Worm (Caenorhabditis elegans) whole organism, L3 larva: Measurements from ENCODE around the gene kynu-1.

Source experiments
- ama-1 ChIP-seq: fragments of 150-350 bp; optimal IDR thresholded peaks from 2 replicates; lab custom pipeline; 2018
- ceh-16 ChIP-seq: sonication (generic microtip); optimal IDR thresholded peaks from 2 replicates; lab custom pipeline; 2017; ENCODE audit warnings: missing biosample characterization, missing genetic modification characterization
- ceh-28 ChIP-seq: fragments of 150-350 bp; optimal IDR thresholded peaks from 2 replicates; lab custom pipeline; 2014; ENCODE audit warnings: missing biosample characterization, missing genetic modification reagents, missing genetic modification characterization
- ceh-82 ChIP-seq: fragments of 150-350 bp; optimal IDR thresholded peaks from 2 replicates; lab custom pipeline; 2014; ENCODE audit warnings: missing biosample characterization, missing genetic modification characterization
- ceh-9 ChIP-seq: sonication (generic microtip); optimal IDR thresholded peaks from 2 replicates; lab custom pipeline; 2018; ENCODE audit warnings: missing biosample characterization, missing genetic modification characterization
- daf-12 ChIP-seq: fragments of 150-350 bp; optimal IDR thresholded peaks from 2 replicates; lab custom pipeline; 2014; ENCODE audit warnings: missing biosample characterization, missing genetic modification reagents, missing genetic modification characterization
- egl-27 ChIP-seq: sonication (generic microtip); optimal IDR thresholded peaks from 4 replicates; lab custom pipeline; 2017; ENCODE audit warnings: missing biosample characterization, missing genetic modification reagents, missing genetic modification characterization
- egl-5 ChIP-seq: fragments of 150-350 bp; optimal IDR thresholded peaks from 2 replicates; lab custom pipeline; 2017; ENCODE audit warnings: missing biosample characterization, missing genetic modification reagents, missing genetic modification characterization, inconsistent platforms
- elt-1 ChIP-seq: fragments of 150-350 bp; optimal IDR thresholded peaks from 2 replicates; lab custom pipeline; 2014; ENCODE audit warnings: missing biosample characterization, missing genetic modification characterization
- elt-2 ChIP-seq: sonication (generic microtip); optimal IDR thresholded peaks from 2 replicates; lab custom pipeline; 2016; ENCODE audit warnings: missing genetic modification reagents, mild to moderate bottlenecking, missing genetic modification characterization, missing compliant biosample characterization
- eor-1 ChIP-seq, 2 experiments: fragments of 150-350 bp; optimal IDR thresholded peaks; 2 replicates each; lab custom pipeline; 2014 to 2018; ENCODE audit warnings: missing biosample characterization in 2 of 2, missing genetic modification characterization in 2 of 2
- fos-1 ChIP-seq: fragments of 150-350 bp; optimal IDR thresholded peaks from 2 replicates; lab custom pipeline; 2014; ENCODE audit warnings: missing biosample characterization, missing genetic modification characterization
- hmg-11 ChIP-seq: sonication (generic microtip); optimal IDR thresholded peaks from 2 replicates; lab custom pipeline; 2016; ENCODE audit warnings: missing genetic modification characterization, missing compliant biosample characterization
- jun-1 ChIP-seq: fragments of 150-350 bp; optimal IDR thresholded peaks from 2 replicates; lab custom pipeline; 2014; ENCODE audit warnings: missing biosample characterization, missing genetic modification reagents, missing genetic modification characterization
- lin-39 ChIP-seq: fragments of 150-350 bp; optimal IDR thresholded peaks from 2 replicates; lab custom pipeline; 2018; ENCODE audit warnings: missing biosample characterization, missing genetic modification reagents, missing genetic modification characterization
- mdl-1 ChIP-seq: fragments of 150-350 bp; optimal IDR thresholded peaks from 2 replicates; lab custom pipeline; 2014; ENCODE audit warnings: missing biosample characterization, missing genetic modification characterization
- mml-1 ChIP-seq: fragments of 150-350 bp; sonication (generic microtip); optimal IDR thresholded peaks from 3 replicates; lab custom pipeline; 2014; ENCODE audit warnings: missing biosample characterization, missing genetic modification characterization
- nfya-1 ChIP-seq: sonication (generic microtip); optimal IDR thresholded peaks from 2 replicates; lab custom pipeline; 2017; ENCODE audit warnings: missing genetic modification characterization, mild to moderate bottlenecking, missing compliant biosample characterization, antibody characterized with exemption, moderate library complexity; ENCODE audit not compliant: insufficient read depth
- nhr-11 ChIP-seq: fragments of 150-350 bp; optimal IDR thresholded peaks from 2 replicates; lab custom pipeline; 2014; ENCODE audit warnings: missing biosample characterization, missing genetic modification characterization
- nhr-25 ChIP-seq: sonication (generic microtip); optimal IDR thresholded peaks from 2 replicates; lab custom pipeline; 2017; ENCODE audit warnings: missing biosample characterization, missing genetic modification characterization
- nhr-28 ChIP-seq: fragments of 150-350 bp; optimal IDR thresholded peaks from 2 replicates; lab custom pipeline; 2014; ENCODE audit warnings: missing biosample characterization, missing genetic modification characterization
- nhr-77 ChIP-seq: fragments of 150-350 bp; optimal IDR thresholded peaks from 2 replicates; lab custom pipeline; 2014; ENCODE audit warnings: missing biosample characterization, missing genetic modification characterization
- pha-4 ChIP-seq: fragments of 150-350 bp; optimal IDR thresholded peaks from 2 replicates; lab custom pipeline; 2014; ENCODE audit warnings: missing biosample characterization, missing genetic modification reagents, missing genetic modification characterization
- pqm-1 ChIP-seq: fragments of 150-350 bp; optimal IDR thresholded peaks from 2 replicates; lab custom pipeline; 2017; ENCODE audit warnings: missing biosample characterization, missing genetic modification characterization, inconsistent platforms
- sea-2 ChIP-seq: fragments of 150-350 bp; sonication (generic microtip); optimal IDR thresholded peaks from 4 replicates; lab custom pipeline; 2014; ENCODE audit warnings: missing biosample characterization, missing genetic modification reagents, missing genetic modification characterization
- snpc-4 ChIP-seq: fragments of 150-350 bp; optimal IDR thresholded peaks from 2 replicates; lab custom pipeline; 2014; ENCODE audit warnings: missing biosample characterization, missing genetic modification characterization
- tbx-2 ChIP-seq: sonication (generic microtip); optimal IDR thresholded peaks from 2 replicates; lab custom pipeline; 2016; ENCODE audit warnings: mild to moderate bottlenecking, missing genetic modification characterization, missing compliant biosample characterization
- unc-39 ChIP-seq: sonication (generic microtip); optimal IDR thresholded peaks from 4 replicates; lab custom pipeline; 2017; ENCODE audit warnings: missing biosample characterization, missing genetic modification characterization
- unc-62 ChIP-seq: fragments of 150-350 bp; sonication (generic microtip); optimal IDR thresholded peaks from 4 replicates; lab custom pipeline; 2014; ENCODE audit warnings: missing biosample characterization, missing genetic modification reagents, missing genetic modification characterization
- zag-1 ChIP-seq: fragments of 150-350 bp; optimal IDR thresholded peaks from 2 replicates; lab custom pipeline; 2014; ENCODE audit warnings: missing biosample characterization, missing genetic modification characterization
- ztf-11 ChIP-seq: fragments of 150-350 bp; optimal IDR thresholded peaks from 2 replicates; lab custom pipeline; 2014; ENCODE audit warnings: missing biosample characterization, missing genetic modification characterization
- ztf-4 ChIP-seq: fragments of 150-350 bp; optimal IDR thresholded peaks from 2 replicates; lab custom pipeline; 2014; ENCODE audit warnings: missing biosample characterization, missing genetic modification characterization

kynu-1 gene

ce11 chrX:6134423-6134822, 25.3 kb upstream of the kynu-1 start:
- TF ChIP-seq hmg-11 (tag; lab: Kevin White, UChicago), result peak; percentile 55
- peak; percentile 30 for TF ChIP-seq tbx-2 (tag; lab: Kevin White, UChicago)
- no peak for TF ChIP-seq ama-1 (lab: Kevin White, UChicago)
- peak; percentile 43 for TF ChIP-seq unc-62
- peak; percentile 47 for TF ChIP-seq nfya-1 (tag; lab: Kevin White, UChicago)
- no peak for TF ChIP-seq daf-12 (tag; lab: Kevin White, UChicago)

ce11 chrX:6129277-6129676, 20.1 kb upstream of the kynu-1 start:
- TF ChIP-seq ztf-11 (tag; lab: Kevin White, UChicago), result no peak
- TF ChIP-seq unc-39, result no peak
- TF ChIP-seq sea-2 (GFP tag; lab: Kevin White, UChicago), result no peak
- no peak for TF ChIP-seq eor-1 (tag; optimal IDR thresholded peaks at IDR 0.05; lab: Kevin White, UChicago)
- no peak for TF ChIP-seq mdl-1 (tag; lab: Kevin White, UChicago)
- no peak for TF ChIP-seq daf-12 (tag; lab: Kevin White, UChicago)
- no peak for TF ChIP-seq nhr-28 (tag; lab: Kevin White, UChicago)
- no peak for TF ChIP-seq ztf-4
- no peak for TF ChIP-seq mml-1
- no peak for TF ChIP-seq egl-27
- peak; percentile 80 for TF ChIP-seq elt-2 (tag; lab: Kevin White, UChicago)
- peak; percentile 25 for TF ChIP-seq pha-4 (tag; lab: Kevin White, UChicago)
- TF ChIP-seq pqm-1 (tag; lab: Kevin White, UChicago), result peak; percentile 53
- no peak for TF ChIP-seq ceh-9
- TF ChIP-seq jun-1 (tag; lab: Kevin White, UChicago), result no peak
- no peak for TF ChIP-seq elt-1 (tag; lab: Kevin White, UChicago)
- TF ChIP-seq nhr-77 (tag; lab: Kevin White, UChicago), result no peak
- TF ChIP-seq zag-1 (tag; lab: Kevin White, UChicago), result no peak
- TF ChIP-seq ceh-28 (tag; lab: Kevin White, UChicago), result no peak
- TF ChIP-seq snpc-4 (tag; lab: Kevin White, UChicago), result no peak
- no peak for TF ChIP-seq ceh-16 (tag; lab: Kevin White, UChicago)
- no peak for TF ChIP-seq lin-39 (tag; lab: Kevin White, UChicago)
- no peak for TF ChIP-seq nhr-11
- no peak for TF ChIP-seq ceh-82 (tag; lab: Kevin White, UChicago)
- peak; percentile 1 for TF ChIP-seq nfya-1 (tag; lab: Kevin White, UChicago)
- TF ChIP-seq, all 47 proteins: peak for 4

- TF ChIP-seq lin-39 (tag; lab: Kevin White, UChicago) (no peak), ama-1 (lab: Kevin White, UChicago) (no peak), nhr-28 (tag; lab: Kevin White, UChicago) (no peak), tbx-2 (tag; lab: Kevin White, UChicago) (no peak), nfya-1 (tag; lab: Kevin White, UChicago) (no peak), nhr-11 (no peak)
Observed at ce11 chrX:6128773-6129172, 19.6 kb upstream of the kynu-1 start.

ce11 chrX:6128225-6128686, 19.1 kb upstream of the kynu-1 start, which contains the start of gene C15H9.9:
C15H9.9 (minus strand) TSS chrX:6128275.
- TF ChIP-seq sea-2 (GFP tag; lab: Kevin White, UChicago) (no peak), egl-5 (tag; lab: Kevin White, UChicago) (peak; percentile 48), fos-1 (tag; lab: Kevin White, UChicago) (no peak), ztf-11 (tag; lab: Kevin White, UChicago) (no peak), nhr-28 (tag; lab: Kevin White, UChicago) (no peak), nfya-1 (tag; lab: Kevin White, UChicago) (peak; percentile 45), jun-1 (tag; lab: Kevin White, UChicago) (no peak), hmg-11 (tag; lab: Kevin White, UChicago) (peak; percentile 38), unc-62 (no peak), lin-39 (tag; lab: Kevin White, UChicago) (peak; percentile 90), egl-27 (no peak)

- peak; percentile 37 for TF ChIP-seq pha-4 (tag; lab: Kevin White, UChicago)
- TF ChIP-seq nhr-25 (tag; lab: Kevin White, UChicago), result no peak
Observed at ce11 chrX:6122026-6122425, 12.9 kb upstream of the kynu-1 start, which contains the start of gene nnt-1. nnt-1 (plus strand) TSS chrX:6122311.
